Worm (Caenorhabditis elegans) whole organism, early embryonic: Measurements from ENCODE around the gene C49C8.1.

Experiments
- B0310.2 ChIP-seq: sonication (generic microtip); optimal IDR thresholded peaks from 2 replicates; lab custom pipeline; 2016; ENCODE audit warnings: mild to moderate bottlenecking, missing genetic modification characterization, missing compliant biosample characterization
- F13C5.2 ChIP-seq: sonication (generic microtip); optimal IDR thresholded peaks from 2 replicates; lab custom pipeline; 2017; ENCODE audit warnings: mild to moderate bottlenecking, missing genetic modification characterization, inconsistent platforms, missing compliant biosample characterization
- aly-1 ChIP-seq: sonication (generic microtip); optimal IDR thresholded peaks from 2 replicates; lab custom pipeline; 2016; ENCODE audit warnings: missing genetic modification characterization, missing compliant biosample characterization
- ama-1 ChIP-seq: fragments of 150-350 bp; optimal IDR thresholded peaks from 2 replicates; lab custom pipeline; 2014
- ceh-13 ChIP-seq: fragments of 200-800 bp; sonication (Bioruptor generic); optimal IDR thresholded peaks from 2 replicates; lab custom pipeline; 2018; ENCODE audit warnings: mild to moderate bottlenecking, missing genetic modification characterization, missing compliant biosample characterization
- ceh-36 ChIP-seq: sonication (generic microtip); optimal IDR thresholded peaks from 2 replicates; lab custom pipeline; 2016; ENCODE audit warnings: missing genetic modification characterization, inconsistent platforms, missing compliant biosample characterization
- flt-1 ChIP-seq: fragments of 200-800 bp; sonication (Bioruptor generic); IDR thresholded peaks from 2 replicates; pipeline ENCODE4 v1.3.6; 2022; ENCODE audit warnings: missing genetic modification characterization, missing compliant biosample characterization
- hmbx-1 ChIP-seq: sonication (generic microtip); optimal IDR thresholded peaks from 2 replicates; lab custom pipeline; 2016; ENCODE audit warnings: mild to moderate bottlenecking, missing genetic modification characterization, missing compliant biosample characterization
- hmg-4 ChIP-seq: fragments of 200-800 bp; sonication (Bioruptor generic); optimal IDR thresholded peaks from 2 replicates; lab custom pipeline; 2018; ENCODE audit warnings: mild to moderate bottlenecking, missing genetic modification characterization, missing compliant biosample characterization
- hnd-1 ChIP-seq: sonication (generic microtip); optimal IDR thresholded peaks from 2 replicates; lab custom pipeline; 2016; ENCODE audit warnings: missing genetic modification characterization, missing compliant biosample characterization
- pes-1 ChIP-seq: fragments of 200-800 bp; sonication (Bioruptor generic); IDR thresholded peaks from 2 replicates; pipeline ENCODE4 v1.3.6; 2022; ENCODE audit warnings: missing genetic modification reagents, missing genetic modification characterization, missing compliant biosample characterization
- tbx-11 ChIP-seq: fragments of 200-800 bp; sonication (Bioruptor generic); IDR thresholded peaks from 2 replicates; pipeline ENCODE4 v1.3.6; 2022; ENCODE audit warnings: missing genetic modification characterization, missing compliant biosample characterization
- tbx-37 ChIP-seq: fragments of 200-800 bp; sonication (Bioruptor generic); conservative IDR thresholded peaks from 2 replicates; pipeline ENCODE4 v1.3.6; 2022; ENCODE audit warnings: missing genetic modification reagents, missing genetic modification characterization, missing compliant biosample characterization
- tra-4 ChIP-seq: sonication (generic microtip); optimal IDR thresholded peaks from 2 replicates; lab custom pipeline; 2017; ENCODE audit warnings: missing genetic modification characterization, missing compliant biosample characterization

ce11 chrIV:8630243-8630642 is 24.1 kb upstream of the C49C8.1 start:
- no peak for TF ChIP-seq tbx-11
- TF ChIP-seq B0310.2 (tag; lab: Kevin White, UChicago), result no peak
- no peak for TF ChIP-seq tbx-37 (GFP tag; lab: Robert Waterston, UW)
- TF ChIP-seq pes-1 (GFP tag; lab: Robert Waterston, UW), result no peak
- TF ChIP-seq ama-1 (lab: Kevin White, UChicago), result no peak
- no peak for TF ChIP-seq ceh-13 (GFP tag; lab: Kevin White, UChicago)
- TF ChIP-seq flt-1, result no peak
- no peak for TF ChIP-seq tra-4
- no peak for TF ChIP-seq ceh-36 (tag; lab: Kevin White, UChicago)
- no peak for TF ChIP-seq aly-1 (tag; lab: Kevin White, UChicago)
- no peak for TF ChIP-seq F13C5.2
- TF ChIP-seq hnd-1 (tag; lab: Kevin White, UChicago), result no peak
- no peak for TF ChIP-seq hmbx-1 (tag; lab: Kevin White, UChicago)
- no peak for TF ChIP-seq hmg-4 (GFP tag; lab: Kevin White, UChicago)
